Worm (Caenorhabditis elegans): ENCODE data around the gene srh-18.

srh-18 gene

ce11 chrV:13298706-13299105 lies 19.5 kb upstream of the srh-18 start:
- no peak for TF ChIP-seq hlh-1 (tag; optimal IDR thresholded peaks at IDR 0.05)
- no peak for TF ChIP-seq sptf-1 (tag; optimal IDR thresholded peaks at IDR 0.05)
- no peak for TF ChIP-seq ham-2 (GFP tag; optimal IDR thresholded peaks at IDR 0.05)
- no peak for TF ChIP-seq nhr-76 (tag; optimal IDR thresholded peaks at IDR 0.05)
- TF ChIP-seq unc-120 (tag; optimal IDR thresholded peaks at IDR 0.05; ENCODE audit: poor library complexity, severe bottlenecking): no peak
- no peak for TF ChIP-seq lsy-2 (tag; optimal IDR thresholded peaks at IDR 0.05)
- no peak for TF ChIP-seq nhr-237 (tag; optimal IDR thresholded peaks at IDR 0.05)
- TF ChIP-seq ceh-39 (tag; optimal IDR thresholded peaks at IDR 0.05): no peak
- no peak for TF ChIP-seq pha-4 (tag; optimal IDR thresholded peaks at IDR 0.05)
- no peak for TF ChIP-seq unc-39 (tag; optimal IDR thresholded peaks at IDR 0.05)
- no peak for TF ChIP-seq tbx-8 (GFP tag; optimal IDR thresholded peaks at IDR 0.05)
- TF ChIP-seq nhr-28 (tag; optimal IDR thresholded peaks at IDR 0.05): no peak
- TF ChIP-seq unc-62 (GFP tag; optimal IDR thresholded peaks at IDR 0.05): no peak
- TF ChIP-seq mab-5 (tag; optimal IDR thresholded peaks at IDR 0.05): no peak
- TF ChIP-seq nhr-2 (tag; optimal IDR thresholded peaks at IDR 0.05): no peak
- TF ChIP-seq lin-32 (GFP tag; optimal IDR thresholded peaks at IDR 0.05): no peak
- no peak for TF ChIP-seq ceh-83 (GFP tag; optimal IDR thresholded peaks at IDR 0.05)

DNA sequence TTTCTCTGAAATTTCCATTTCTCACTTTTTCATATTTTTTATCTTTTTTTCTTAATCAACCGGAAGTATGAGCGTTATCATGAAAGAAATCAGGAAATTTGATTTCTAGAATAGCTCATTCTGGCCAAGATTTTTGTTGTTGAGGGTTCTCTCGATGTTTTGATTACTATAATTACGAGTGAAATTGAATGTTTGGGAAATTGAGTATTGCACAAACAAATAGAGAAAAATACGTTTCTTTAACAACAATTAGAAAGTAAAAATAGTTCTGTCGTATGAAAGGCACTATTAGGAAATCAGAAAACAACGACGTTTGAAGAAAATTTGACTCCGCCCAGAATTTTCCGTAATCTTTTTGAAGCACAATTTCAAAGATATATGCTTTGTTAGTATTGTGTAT lies 18.9 kb upstream of the srh-18 start:
- TF ChIP-seq mls-2 (tag; optimal IDR thresholded peaks at IDR 0.05) (no peak), ztf-11 (tag; optimal IDR thresholded peaks at IDR 0.05) (no peak), unc-39 (tag; optimal IDR thresholded peaks at IDR 0.05) (no peak), nhr-12 (tag; optimal IDR thresholded peaks at IDR 0.05) (no peak), tbx-8 (GFP tag; optimal IDR thresholded peaks at IDR 0.05) (no peak), lin-32 (GFP tag; optimal IDR thresholded peaks at IDR 0.05) (no peak), blmp-1 (tag; optimal IDR thresholded peaks at IDR 0.05) (no peak), pha-4 (tag; optimal IDR thresholded peaks at IDR 0.05) (no peak)

ce11 chrV:13300492-13300891 lies 17.8 kb upstream of the srh-18 start:
- TF ChIP-seq elt-3 (tag; optimal IDR thresholded peaks at IDR 0.05) (no peak), flh-1 (GFP tag; optimal IDR thresholded peaks at IDR 0.05) (no peak), pha-4 (tag; optimal IDR thresholded peaks at IDR 0.05) (no peak), tbx-8 (GFP tag; optimal IDR thresholded peaks at IDR 0.05) (no peak), nhr-76 (tag; optimal IDR thresholded peaks at IDR 0.05) (no peak), unc-120 (tag; optimal IDR thresholded peaks at IDR 0.05; ENCODE audit: poor library complexity, severe bottlenecking) (no peak), ceh-39 (tag; optimal IDR thresholded peaks at IDR 0.05) (no peak), lsy-2 (tag; optimal IDR thresholded peaks at IDR 0.05) (no peak), lin-32 (GFP tag; optimal IDR thresholded peaks at IDR 0.05) (no peak), unc-62 (GFP tag; optimal IDR thresholded peaks at IDR 0.05) (no peak), mab-5 (tag; optimal IDR thresholded peaks at IDR 0.05) (no peak), sem-2 (GFP tag; optimal IDR thresholded peaks at IDR 0.05) (no peak), nhr-12 (tag; optimal IDR thresholded peaks at IDR 0.05) (no peak), ces-1 (GFP tag; optimal IDR thresholded peaks at IDR 0.05) (no peak), bed-3 (GFP tag; optimal IDR thresholded peaks at IDR 0.05) (no peak), hlh-1 (tag; optimal IDR thresholded peaks at IDR 0.05) (no peak), blmp-1 (tag; optimal IDR thresholded peaks at IDR 0.05) (no peak), M03D4.4 (tag; optimal IDR thresholded peaks at IDR 0.05) (no peak), elt-1 (tag; optimal IDR thresholded peaks at IDR 0.05; ENCODE audit: borderline replicate concordance, insufficient read depth) (no peak), mep-1 (tag; optimal IDR thresholded peaks at IDR 0.05) (no peak)

- TF ChIP-seq lin-13 (tag; optimal IDR thresholded peaks at IDR 0.05): no peak
- no peak for TF ChIP-seq unc-62 (GFP tag; optimal IDR thresholded peaks at IDR 0.05)
- TF ChIP-seq drap-1 (GFP tag; optimal IDR thresholded peaks at IDR 0.05): no peak
- no peak for TF ChIP-seq ceh-39 (tag; optimal IDR thresholded peaks at IDR 0.05)
- no peak for TF ChIP-seq unc-120 (tag; optimal IDR thresholded peaks at IDR 0.05; ENCODE audit: poor library complexity, severe bottlenecking)
- no peak for TF ChIP-seq flh-1 (GFP tag; optimal IDR thresholded peaks at IDR 0.05)
- no peak for TF ChIP-seq elt-1 (tag; optimal IDR thresholded peaks at IDR 0.05; ENCODE audit: borderline replicate concordance, insufficient read depth)
- no peak for TF ChIP-seq pha-4 (tag; optimal IDR thresholded peaks at IDR 0.05)
- no peak for TF ChIP-seq nhr-76 (tag; optimal IDR thresholded peaks at IDR 0.05)
- TF ChIP-seq ceh-83 (GFP tag; optimal IDR thresholded peaks at IDR 0.05): no peak
- TF ChIP-seq nhr-237 (tag; optimal IDR thresholded peaks at IDR 0.05): no peak
- no peak for TF ChIP-seq mab-5 (tag; optimal IDR thresholded peaks at IDR 0.05)
- no peak for TF ChIP-seq sem-2 (GFP tag; optimal IDR thresholded peaks at IDR 0.05)
Observed at ce11 chrV:13301443-13301842, 16.8 kb upstream of the srh-18 start, which contains the start of gene ceh-79. TSS of gene ceh-79 (plus strand) at chrV:13301833.
